Fruit fly (Drosophila melanogaster) whole organism, embryonic: ENCODE data around the gene CG11279.

Experiments
- ATbp ChIP-seq: fragments of 200-800 bp; sonication (Bioruptor generic); optimal IDR thresholded peaks from 2 replicates; lab custom pipeline; 2017; ENCODE audit warnings: missing biosample characterization, mild to moderate bottlenecking, missing genetic modification characterization, missing genetic modification reagents
- Ada2b ChIP-seq: fragments of 200-800 bp; sonication (Bioruptor generic); IDR thresholded peaks from 2 replicates; pipeline ENCODE4 v1.3.6; 2022; ENCODE audit warnings: missing biosample characterization, missing genetic modification characterization
- B-H2 ChIP-seq: fragments of 200-800 bp; sonication (Bioruptor generic); optimal IDR thresholded peaks from 2 replicates; lab custom pipeline; 2018; ENCODE audit warnings: missing biosample characterization, mild to moderate bottlenecking, missing genetic modification characterization
- BtbVII ChIP-seq: fragments of 200-800 bp; sonication (Bioruptor generic); optimal IDR thresholded peaks from 3 replicates; lab custom pipeline; 2017; ENCODE audit warnings: missing biosample characterization, mild to moderate bottlenecking, missing genetic modification characterization
- CG10979 ChIP-seq: fragments of 200-800 bp; sonication (Bioruptor generic); optimal IDR thresholded peaks from 2 replicates; lab custom pipeline; 2018; ENCODE audit warnings: missing biosample characterization, mild to moderate bottlenecking, missing genetic modification characterization, moderate library complexity
- CG1233 ChIP-seq: fragments of 200-800 bp; sonication (Bioruptor generic); optimal IDR thresholded peaks from 4 replicates; lab custom pipeline; 2018; ENCODE audit warnings: missing biosample characterization, mild to moderate bottlenecking, missing genetic modification characterization
- CG14050 ChIP-seq: fragments of 200-800 bp; sonication (Bioruptor generic); IDR thresholded peaks from 3 replicates; pipeline ENCODE4 v1.3.6; 2022; ENCODE audit warnings: missing biosample characterization, missing genetic modification characterization
- CG14710 ChIP-seq: fragments of 200-800 bp; sonication (Bioruptor generic); optimal IDR thresholded peaks from 3 replicates; lab custom pipeline; 2019; ENCODE audit warnings: missing biosample characterization, mild to moderate bottlenecking, missing genetic modification characterization, moderate library complexity
- CG14860 ChIP-seq: fragments of 200-800 bp; sonication (Bioruptor generic); IDR thresholded peaks from 3 replicates; pipeline ENCODE4 v1.3.6; 2022; ENCODE audit warnings: missing biosample characterization, missing genetic modification characterization; ENCODE audit not compliant: partially characterized antibody
- CG15011 ChIP-seq: fragments of 200-800 bp; sonication (Bioruptor generic); optimal IDR thresholded peaks from 3 replicates; lab custom pipeline; 2018; ENCODE audit warnings: missing biosample characterization, mild to moderate bottlenecking, missing genetic modification characterization
- CG15479 ChIP-seq: fragments of 200-800 bp; sonication (Bioruptor generic); optimal IDR thresholded peaks from 3 replicates; lab custom pipeline; 2019; ENCODE audit warnings: missing biosample characterization, mild to moderate bottlenecking, missing genetic modification characterization, moderate library complexity
- CG15514 ChIP-seq: fragments of 200-800 bp; sonication (Bioruptor generic); optimal IDR thresholded peaks from 3 replicates; lab custom pipeline; 2017; ENCODE audit warnings: missing biosample characterization, missing genetic modification characterization, mild to moderate bottlenecking, moderate library complexity, missing genetic modification reagents
- CG1832 ChIP-seq: fragments of 200-800 bp; sonication (Bioruptor generic); optimal IDR thresholded peaks from 2 replicates; lab custom pipeline; 2017; ENCODE audit warnings: missing biosample characterization, mild to moderate bottlenecking, missing genetic modification characterization, inconsistent platforms
- CG2120 ChIP-seq: fragments of 200-800 bp; sonication (Bioruptor generic); optimal IDR thresholded peaks from 3 replicates; lab custom pipeline; 2016; ENCODE audit warnings: missing biosample characterization, missing genetic modification characterization
- CG32767 ChIP-seq: fragments of 200-800 bp; sonication (Bioruptor generic); IDR thresholded peaks from 2 replicates; pipeline ENCODE4 v1.3.6; 2022; ENCODE audit warnings: missing biosample characterization, missing genetic modification characterization
- CG34376 ChIP-seq: fragments of 200-800 bp; sonication (Bioruptor generic); optimal IDR thresholded peaks from 2 replicates; lab custom pipeline; 2018; ENCODE audit warnings: missing biosample characterization, mild to moderate bottlenecking, missing genetic modification characterization
- CG4328 ChIP-seq: fragments of 200-800 bp; sonication (Bioruptor generic); optimal IDR thresholded peaks from 3 replicates; lab custom pipeline; 2017; ENCODE audit warnings: missing biosample characterization, missing genetic modification reagents, missing genetic modification characterization
- CG4360 ChIP-seq: fragments of 200-800 bp; sonication (Bioruptor generic); IDR thresholded peaks from 2 replicates; pipeline ENCODE4 v1.3.6; 2022; ENCODE audit warnings: missing biosample characterization, missing genetic modification characterization
- CG8924 ChIP-seq: fragments of 200-800 bp; optimal IDR thresholded peaks from 3 replicates; lab custom pipeline; 2019; ENCODE audit warnings: missing biosample characterization, mild to moderate bottlenecking, missing genetic modification characterization, moderate library complexity
- CG8944 ChIP-seq: fragments of 200-800 bp; sonication (Bioruptor generic); optimal IDR thresholded peaks from 3 replicates; lab custom pipeline; 2016; ENCODE audit warnings: missing biosample characterization, missing genetic modification characterization
- CTCF ChIP-seq: fragments of 200-800 bp; sonication (Bioruptor generic); optimal IDR thresholded peaks from 2 replicates; lab custom pipeline; 2017; ENCODE audit warnings: missing biosample characterization, mild to moderate bottlenecking, missing genetic modification characterization, moderate library complexity
- CrebB ChIP-seq: fragments of 200-800 bp; sonication (Bioruptor generic); optimal IDR thresholded peaks from 3 replicates; lab custom pipeline; 2018; ENCODE audit warnings: missing biosample characterization, mild to moderate bottlenecking, missing genetic modification characterization
- E2f1 ChIP-seq: fragments of 200-800 bp; sonication (Bioruptor generic); IDR thresholded peaks from 2 replicates; pipeline ENCODE4 v1.3.6; 2022; ENCODE audit warnings: missing biosample characterization, missing genetic modification characterization
- HLH4C ChIP-seq: fragments of 200-800 bp; sonication (Bioruptor generic); IDR thresholded peaks from 3 replicates; pipeline ENCODE4 v1.3.6; 2022; ENCODE audit warnings: missing biosample characterization, missing genetic modification characterization; ENCODE audit not compliant: partially characterized antibody
- Hand ChIP-seq: fragments of 200-800 bp; sonication (Bioruptor generic); optimal IDR thresholded peaks from 2 replicates; lab custom pipeline; 2017; ENCODE audit warnings: mild to moderate bottlenecking, missing biosample characterization, missing genetic modification reagents, missing genetic modification characterization
- HmgD ChIP-seq: fragments of 200-800 bp; sonication (Bioruptor generic); optimal IDR thresholded peaks from 3 replicates; lab custom pipeline; 2016; ENCODE audit warnings: missing biosample characterization, missing genetic modification characterization
- Hmx ChIP-seq: fragments of 200-800 bp; sonication (Bioruptor generic); optimal IDR thresholded peaks from 2 replicates; lab custom pipeline; 2016; ENCODE audit warnings: missing biosample characterization, missing genetic modification characterization
- Lim3 ChIP-seq: fragments of 200-800 bp; sonication (Bioruptor generic); IDR thresholded peaks from 2 replicates; pipeline ENCODE4 v1.3.6; 2022; ENCODE audit warnings: missing biosample characterization, missing genetic modification characterization
- NC2α ChIP-seq: fragments of 200-800 bp; sonication (Bioruptor generic); optimal IDR thresholded peaks from 2 replicates; lab custom pipeline; 2016; ENCODE audit warnings: missing biosample characterization, missing genetic modification characterization
- NC2β ChIP-seq: fragments of 200-800 bp; sonication (Bioruptor generic); optimal IDR thresholded peaks from 2 replicates; lab custom pipeline; 2016; ENCODE audit warnings: missing biosample characterization, missing genetic modification characterization
- Neu2 ChIP-seq: fragments of 200-800 bp; sonication (Bioruptor generic); optimal IDR thresholded peaks from 3 replicates; lab custom pipeline; 2016; ENCODE audit warnings: missing biosample characterization, missing genetic modification characterization, borderline replicate concordance
- Opbp ChIP-seq: fragments of 200-800 bp; sonication (Bioruptor generic); IDR thresholded peaks from 3 replicates; pipeline ENCODE4 v1.3.6; 2022; ENCODE audit warnings: missing biosample characterization, missing genetic modification characterization; ENCODE audit not compliant: partially characterized antibody
- Sin3A ChIP-seq: fragments of >200 bp; optimal IDR thresholded peaks from 2 replicates; lab custom pipeline; 2018
- Sry-δ ChIP-seq: fragments of 200-800 bp; sonication (Bioruptor generic); optimal IDR thresholded peaks from 2 replicates; lab custom pipeline; 2016; ENCODE audit warnings: missing biosample characterization, missing genetic modification characterization
- Xbp1 ChIP-seq: fragments of 200-800 bp; sonication (Bioruptor generic); optimal IDR thresholded peaks from 3 replicates; lab custom pipeline; 2016; ENCODE audit warnings: missing biosample characterization, mild to moderate bottlenecking, missing genetic modification characterization
- br ChIP-seq: fragments of >200 bp; optimal IDR thresholded peaks from 2 replicates; lab custom pipeline; 2017
- crp ChIP-seq, 2 experiments: fragments of 200-800 bp; sonication (Bioruptor generic); optimal IDR thresholded peaks; 2 replicates in 1 of 2; 3 replicates in 1 of 2; lab custom pipeline; 2017; ENCODE audit warnings: missing biosample characterization in 2 of 2, missing genetic modification characterization in 2 of 2, mild to moderate bottlenecking in 1 of 2, moderate library complexity in 1 of 2
- ewg ChIP-seq: fragments of 200-800 bp; sonication (Bioruptor generic); optimal IDR thresholded peaks from 3 replicates; lab custom pipeline; 2017; ENCODE audit warnings: mild to moderate bottlenecking, missing biosample characterization, missing genetic modification reagents, missing genetic modification characterization
- eyg ChIP-seq: fragments of 200-800 bp; sonication (Bioruptor generic); optimal IDR thresholded peaks from 3 replicates; lab custom pipeline; 2016; ENCODE audit warnings: missing biosample characterization, missing genetic modification characterization
- gt ChIP-seq: fragments of 200-800 bp; sonication (Bioruptor generic); IDR thresholded peaks from 2 replicates; pipeline ENCODE4 v1.3.6; 2022; ENCODE audit warnings: missing biosample characterization, missing genetic modification characterization
- lbe ChIP-seq: fragments of 200-800 bp; sonication (Bioruptor generic); optimal IDR thresholded peaks from 2 replicates; lab custom pipeline; 2016; ENCODE audit warnings: missing biosample characterization, mild to moderate bottlenecking, missing genetic modification characterization
- lov ChIP-seq, 2 experiments: fragments of 200-800 bp in 1 of 2; fragments of >200 bp in 1 of 2; sonication (Bioruptor generic) in 1 of 2; IDR thresholded peaks in 1 of 2; optimal IDR thresholded peaks in 1 of 2; 2 replicates in 1 of 2; 3 replicates in 1 of 2; pipeline versions ENCODE4 v1.3.6 to Lab custom; 2017 to 2022; ENCODE audit warnings: missing biosample characterization in 1 of 2, missing genetic modification characterization in 1 of 2
- luna ChIP-seq: fragments of 200-800 bp; sonication (Bioruptor generic); optimal IDR thresholded peaks from 2 replicates; lab custom pipeline; 2016; ENCODE audit warnings: missing biosample characterization, missing genetic modification characterization
- mam ChIP-seq: fragments of 200-800 bp; sonication (Bioruptor generic); optimal IDR thresholded peaks from 3 replicates; lab custom pipeline; 2016; ENCODE audit warnings: missing biosample characterization, missing genetic modification characterization
- rib ChIP-seq: fragments of 200-800 bp; sonication (Bioruptor generic); IDR thresholded peaks from 2 replicates; pipeline ENCODE4 v1.3.6; 2022; ENCODE audit warnings: missing biosample characterization, missing genetic modification characterization
- shn ChIP-seq: fragments of 200-800 bp; sonication (Bioruptor generic); optimal IDR thresholded peaks from 3 replicates; lab custom pipeline; 2016; ENCODE audit warnings: missing biosample characterization, missing genetic modification characterization
- sr ChIP-seq: fragments of 200-800 bp; sonication (Bioruptor generic); IDR thresholded peaks from 3 replicates; pipeline ENCODE4 v1.3.6; 2022; ENCODE audit warnings: missing biosample characterization, missing genetic modification characterization
- trem ChIP-seq: fragments of 200-800 bp; optimal IDR thresholded peaks from 3 replicates; lab custom pipeline; 2019; ENCODE audit warnings: missing biosample characterization, mild to moderate bottlenecking, missing genetic modification characterization, moderate library complexity
- z ChIP-seq: fragments of 200-800 bp; sonication (Bioruptor generic); IDR thresholded peaks from 3 replicates; pipeline ENCODE4 v1.3.6; 2022; ENCODE audit warnings: missing biosample characterization, missing genetic modification characterization
- zen ChIP-seq: fragments of 200-800 bp; sonication (Bioruptor generic); optimal IDR thresholded peaks from 3 replicates; lab custom pipeline; 2018; ENCODE audit warnings: missing biosample characterization, mild to moderate bottlenecking, missing genetic modification characterization, moderate library complexity
- zfh1 ChIP-seq: fragments of 200-800 bp; sonication (Bioruptor generic); IDR thresholded peaks from 3 replicates; pipeline ENCODE4 v1.3.6; 2022; ENCODE audit warnings: missing biosample characterization, missing genetic modification characterization

CG11279 gene

DNA sequence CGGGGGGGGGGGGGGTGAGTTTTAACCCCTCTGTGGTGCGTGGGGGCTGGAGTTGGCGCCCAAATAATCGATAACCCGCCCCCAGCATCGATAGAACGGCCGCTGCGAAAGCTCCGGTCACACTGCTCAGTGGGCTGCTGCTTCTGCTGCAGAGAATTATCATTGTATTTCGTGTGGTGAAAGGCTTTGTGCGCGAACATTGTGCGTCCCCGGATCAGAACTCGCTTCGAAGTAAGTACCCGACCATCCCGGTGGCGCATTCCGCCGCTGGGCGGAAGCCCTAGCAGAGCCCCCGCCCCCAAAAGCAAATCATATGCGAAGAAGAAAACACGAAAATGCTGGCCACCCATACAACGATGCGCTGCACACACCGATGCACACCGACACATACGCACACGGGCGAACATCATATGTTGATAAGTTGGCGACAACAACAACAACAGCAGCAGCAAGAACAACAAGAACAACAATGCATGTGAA is 2.4 kb upstream of the CG11279 start, which contains the start of gene Syx13 (continued):
- no peak for TF ChIP-seq CG4328
- TF ChIP-seq ewg (GFP tag; lab: Kevin White, UChicago), result peak; percentile 12
- peak; percentile 20 for TF ChIP-seq CTCF
- TF ChIP-seq zen (tag; lab: Kevin White, UChicago), result no peak
- TF ChIP-seq crp (GFP tag; optimal IDR thresholded peaks at IDR 0.05; lab: Kevin White, UChicago), result peak in 1 of 2 experiments; percentile 77
- TF ChIP-seq CG1233 (GFP tag; lab: Kevin White, UChicago), result no peak
- no peak for TF ChIP-seq shn (GFP tag; lab: Kevin White, UChicago)
- TF ChIP-seq sr (GFP tag; lab: Robert Waterston, UW), result peak; percentile 59; the same call in 1 of the 3 replicates
- TF ChIP-seq luna (GFP tag; lab: Kevin White, UChicago), result no peak
- TF ChIP-seq B-H2, result peak; percentile 13
- no peak for TF ChIP-seq CG14050 (GFP tag; lab: Robert Waterston, UW)
- TF ChIP-seq HmgD (GFP tag; lab: Kevin White, UChicago), result peak; percentile 25
- TF ChIP-seq BtbVII (GFP tag; lab: Kevin White, UChicago), result no peak
- peak; percentile 81 for TF ChIP-seq HLH4C (GFP tag; lab: Robert Waterston, UW)
- peak; percentile 84 for TF ChIP-seq Opbp (GFP tag; lab: Robert Waterston, UW)
- 0 out of 2 replicates have a peak, but pooled peaks have one; percentile 14 for TF ChIP-seq rib (GFP tag; lab: Robert Waterston, UW)
- no peak for TF ChIP-seq Ada2b (GFP tag; lab: Robert Waterston, UW)
- TF ChIP-seq mam (GFP tag; lab: Kevin White, UChicago), result no peak
- TF ChIP-seq Neu2, result no peak
- 0 out of 2 replicates have a peak, but pooled peaks have one; percentile 22 for TF ChIP-seq CG32767 (GFP tag; lab: Robert Waterston, UW)
- no peak for TF ChIP-seq Hmx (GFP tag; lab: Kevin White, UChicago)
- peak; percentile 57 for TF ChIP-seq Sin3A (lab: Kevin White, UChicago)
- TF ChIP-seq E2f1 (GFP tag; lab: Robert Waterston, UW), result peak; percentile 93
- no peak for TF ChIP-seq Hand (GFP tag; lab: Kevin White, UChicago)
- no peak for TF ChIP-seq CG8944
- peak; percentile 68 for TF ChIP-seq CG15514 (GFP tag; lab: Kevin White, UChicago)
- TF ChIP-seq CG14860, result peak; percentile 75
- TF ChIP-seq gt (GFP tag; lab: Robert Waterston, UW), result no peak
- TF ChIP-seq CG4360 (GFP tag; lab: Robert Waterston, UW), result peak; percentile 99
- no peak for TF ChIP-seq br (lab: Kevin White, UChicago)
- no peak for TF ChIP-seq NC2β
- TF ChIP-seq lbe (GFP tag; lab: Kevin White, UChicago), result no peak
- peak; percentile 21 for TF ChIP-seq CG8924
- no peak for TF ChIP-seq Xbp1
- TF ChIP-seq Lim3 (GFP tag; lab: Robert Waterston, UW), result no peak
- TF ChIP-seq ATbp (GFP tag; lab: Kevin White, UChicago), result no peak
- peak; percentile 14 for TF ChIP-seq CrebB (tag; lab: Kevin White, UChicago)
- peak; percentile 61 for TF ChIP-seq Sry-δ (GFP tag; lab: Kevin White, UChicago)
- no peak for TF ChIP-seq CG15011 (GFP tag; lab: Kevin White, UChicago)
- no peak for TF ChIP-seq eyg
- TF ChIP-seq CG10979 (tag; lab: Kevin White, UChicago), result peak; percentile 11
- TF ChIP-seq zfh1 (GFP tag; lab: Robert Waterston, UW), result 0 out of 3 replicates have a peak, but pooled peaks have one; percentile 12
- peak; percentile 75 for TF ChIP-seq CG34376
- peak; percentile 44 for TF ChIP-seq CG14710 (tag; lab: Kevin White, UChicago)
- no peak for TF ChIP-seq z (GFP tag; lab: Robert Waterston, UW)
- TF ChIP-seq CG15479 (GFP tag; lab: Kevin White, UChicago), result peak; percentile 31
- TF ChIP-seq trem (tag; lab: Kevin White, UChicago), result peak; percentile 75
- no peak for TF ChIP-seq lov (optimal IDR thresholded peaks at IDR 0.05; lab: Kevin White, UChicago)
- no peak for TF ChIP-seq lov (GFP tag; IDR thresholded peaks at IDR 0.05; lab: Robert Waterston, UW)
- TF ChIP-seq NC2α (GFP tag; lab: Kevin White, UChicago), result no peak
- TF ChIP-seq CG1832 (GFP tag; lab: Kevin White, UChicago), result no peak
- peak; percentile 22 for TF ChIP-seq CG2120
